Fruit fly (Drosophila melanogaster) whole organism, embryonic: Measurements from ENCODE around the gene Prosbeta6.

Experiments used
- CG10147 ChIP-seq: fragments of 200-800 bp; sonication (Bioruptor generic); optimal IDR thresholded peaks from 2 replicates; lab custom pipeline; 2019; ENCODE audit warnings: missing biosample characterization, mild to moderate bottlenecking, missing genetic modification characterization, moderate library complexity
- CG10565 ChIP-seq: fragments of 200-800 bp; sonication (Bioruptor generic); optimal IDR thresholded peaks from 3 replicates; lab custom pipeline; 2016; ENCODE audit warnings: missing biosample characterization, mild to moderate bottlenecking, missing genetic modification characterization
- CG11560 ChIP-seq: fragments of 200-800 bp; sonication (Bioruptor generic); IDR thresholded peaks from 3 replicates; pipeline ENCODE4 v1.3.6; 2022; ENCODE audit warnings: missing biosample characterization, missing genetic modification characterization
- CG12155 ChIP-seq: fragments of 200-800 bp; sonication (Bioruptor generic); optimal IDR thresholded peaks from 3 replicates; lab custom pipeline; 2016; ENCODE audit warnings: missing biosample characterization, missing genetic modification characterization
- CG12744 ChIP-seq: fragments of 200-800 bp; sonication (Bioruptor generic); optimal IDR thresholded peaks from 2 replicates; lab custom pipeline; 2016; ENCODE audit warnings: missing biosample characterization, missing genetic modification characterization
- CG13775 ChIP-seq: fragments of 200-800 bp; sonication (Bioruptor generic); optimal IDR thresholded peaks from 3 replicates; lab custom pipeline; 2017; ENCODE audit warnings: missing biosample characterization, mild to moderate bottlenecking, missing genetic modification characterization
- CG15601 ChIP-seq: fragments of 200-800 bp; sonication (Bioruptor generic); optimal IDR thresholded peaks from 3 replicates; lab custom pipeline; 2019; ENCODE audit warnings: missing biosample characterization, mild to moderate bottlenecking, missing genetic modification characterization, moderate library complexity
- CG17186 ChIP-seq: fragments of 200-800 bp; sonication (Bioruptor generic); optimal IDR thresholded peaks from 3 replicates; lab custom pipeline; 2017; ENCODE audit warnings: missing biosample characterization, missing genetic modification reagents, missing genetic modification characterization
- CG17361 ChIP-seq: fragments of 200-800 bp; sonication (Bioruptor generic); IDR thresholded peaks from 3 replicates; pipeline ENCODE4 v1.3.6; 2022; ENCODE audit warnings: missing biosample characterization, missing genetic modification characterization
- CG1832 ChIP-seq: fragments of 200-800 bp; sonication (Bioruptor generic); optimal IDR thresholded peaks from 2 replicates; lab custom pipeline; 2017; ENCODE audit warnings: missing biosample characterization, mild to moderate bottlenecking, missing genetic modification characterization, inconsistent platforms
- CG2116 ChIP-seq: fragments of 200-800 bp; sonication (Bioruptor generic); optimal IDR thresholded peaks from 3 replicates; lab custom pipeline; 2018; ENCODE audit warnings: missing biosample characterization, mild to moderate bottlenecking, missing genetic modification characterization
- CG2199 ChIP-seq: fragments of 200-800 bp; sonication (Bioruptor generic); IDR thresholded peaks from 3 replicates; pipeline ENCODE4 v1.3.6; 2022; ENCODE audit warnings: missing biosample characterization, missing genetic modification characterization
- CG30020 ChIP-seq: fragments of 200-800 bp; optimal IDR thresholded peaks from 2 replicates; lab custom pipeline; 2019; ENCODE audit warnings: missing biosample characterization, mild to moderate bottlenecking, missing genetic modification characterization, moderate library complexity
- CG31441 ChIP-seq: fragments of 200-800 bp; sonication (Bioruptor generic); IDR thresholded peaks from 2 replicates; pipeline ENCODE4 v1.3.6; 2022; ENCODE audit warnings: missing biosample characterization, missing genetic modification characterization
- CG3163 ChIP-seq: fragments of 200-800 bp; sonication (Bioruptor generic); optimal IDR thresholded peaks from 3 replicates; lab custom pipeline; 2016; ENCODE audit warnings: missing biosample characterization, missing genetic modification characterization
- CG4617 ChIP-seq: fragments of 200-800 bp; sonication (Bioruptor generic); optimal IDR thresholded peaks from 3 replicates; lab custom pipeline; 2016; ENCODE audit warnings: missing biosample characterization, missing genetic modification characterization, borderline replicate concordance
- CG9932 ChIP-seq: fragments of 200-800 bp; sonication (Bioruptor generic); IDR thresholded peaks from 2 replicates; pipeline ENCODE4 v1.3.6; 2022; ENCODE audit warnings: missing biosample characterization, missing genetic modification characterization
- E2f2 ChIP-seq: fragments of 200-800 bp; sonication (Bioruptor generic); IDR thresholded peaks from 2 replicates; pipeline ENCODE4 v1.3.6; 2022; ENCODE audit warnings: missing biosample characterization, missing genetic modification characterization
- H2.0 ChIP-seq: fragments of 200-800 bp; sonication (Bioruptor generic); IDR thresholded peaks from 2 replicates; pipeline ENCODE4 v1.3.6; 2022; ENCODE audit warnings: missing biosample characterization, missing genetic modification characterization
- HLH4C ChIP-seq: fragments of 200-800 bp; sonication (Bioruptor generic); IDR thresholded peaks from 3 replicates; pipeline ENCODE4 v1.3.6; 2022; ENCODE audit warnings: missing biosample characterization, missing genetic modification characterization; ENCODE audit not compliant: partially characterized antibody
- HLHmδ ChIP-seq: fragments of 200-800 bp; sonication (Bioruptor generic); optimal IDR thresholded peaks from 2 replicates; lab custom pipeline; 2018; ENCODE audit warnings: missing biosample characterization, mild to moderate bottlenecking, missing genetic modification characterization, moderate library complexity
- HmgZ ChIP-seq: fragments of 200-800 bp; sonication (Bioruptor generic); optimal IDR thresholded peaks from 2 replicates; lab custom pipeline; 2018; ENCODE audit warnings: missing biosample characterization, mild to moderate bottlenecking, missing genetic modification characterization
- Hr39 ChIP-seq: fragments of >200 bp; optimal IDR thresholded peaks from 2 replicates; lab custom pipeline; 2017
- Lhr ChIP-seq: fragments of 200-800 bp; sonication (Bioruptor generic); optimal IDR thresholded peaks from 3 replicates; lab custom pipeline; 2017; ENCODE audit warnings: mild to moderate bottlenecking, missing biosample characterization, missing genetic modification reagents, missing genetic modification characterization
- Myb ChIP-seq: fragments of 200-800 bp; sonication (Bioruptor generic); optimal IDR thresholded peaks from 2 replicates; lab custom pipeline; 2016; ENCODE audit warnings: missing biosample characterization, missing genetic modification characterization
- Opbp ChIP-seq: fragments of 200-800 bp; sonication (Bioruptor generic); IDR thresholded peaks from 3 replicates; pipeline ENCODE4 v1.3.6; 2022; ENCODE audit warnings: missing biosample characterization, missing genetic modification characterization; ENCODE audit not compliant: partially characterized antibody
- Scr ChIP-seq: fragments of 200-800 bp; sonication (Bioruptor generic); IDR thresholded peaks from 2 replicates; pipeline ENCODE4 v1.3.6; 2022; ENCODE audit warnings: missing biosample characterization, missing genetic modification characterization; ENCODE audit not compliant: partially characterized antibody
- Spps ChIP-seq: fragments of 200-800 bp; sonication (Bioruptor generic); optimal IDR thresholded peaks from 2 replicates; lab custom pipeline; 2018; ENCODE audit warnings: missing biosample characterization, mild to moderate bottlenecking, missing genetic modification characterization
- az2 ChIP-seq: fragments of 200-800 bp; sonication (Bioruptor generic); optimal IDR thresholded peaks from 3 replicates; lab custom pipeline; 2016; ENCODE audit warnings: missing biosample characterization, missing genetic modification characterization
- bbx ChIP-seq: fragments of 200-800 bp; sonication (Bioruptor generic); IDR thresholded peaks from 2 replicates; pipeline ENCODE4 v1.3.6; 2022; ENCODE audit warnings: missing biosample characterization, missing genetic modification characterization; ENCODE audit not compliant: partially characterized antibody
- bigmax ChIP-seq: fragments of 200-800 bp; sonication (Bioruptor generic); optimal IDR thresholded peaks from 2 replicates; lab custom pipeline; 2018; ENCODE audit warnings: missing biosample characterization, mild to moderate bottlenecking, missing genetic modification characterization
- chinmo ChIP-seq: fragments of 200-800 bp; sonication (Bioruptor generic); IDR thresholded peaks from 4 replicates; pipeline ENCODE4 v1.3.6; 2022; ENCODE audit warnings: missing biosample characterization, missing genetic modification characterization; ENCODE audit not compliant: partially characterized antibody
- chm ChIP-seq: fragments of 200-800 bp; sonication (Bioruptor generic); IDR thresholded peaks from 2 replicates; pipeline ENCODE4 v1.3.6; 2022; ENCODE audit warnings: missing biosample characterization, missing genetic modification characterization
- emc ChIP-seq: fragments of 200-800 bp; sonication (Bioruptor generic); optimal IDR thresholded peaks from 2 replicates; lab custom pipeline; 2016; ENCODE audit warnings: missing biosample characterization, missing genetic modification characterization
- fu2 ChIP-seq: fragments of 200-800 bp; sonication (Bioruptor generic); optimal IDR thresholded peaks from 2 replicates; lab custom pipeline; 2016; ENCODE audit warnings: missing biosample characterization, missing genetic modification characterization
- jigr1 ChIP-seq: fragments of 200-800 bp; sonication (Bioruptor generic); IDR thresholded peaks from 3 replicates; pipeline ENCODE4 v1.3.6; 2022; ENCODE audit warnings: missing biosample characterization, missing genetic modification characterization
- knrl ChIP-seq: fragments of 200-800 bp; sonication (Bioruptor generic); IDR thresholded peaks from 3 replicates; pipeline ENCODE4 v1.3.6; 2022; ENCODE audit warnings: missing biosample characterization, missing genetic modification characterization; ENCODE audit not compliant: partially characterized antibody
- nmo ChIP-seq: fragments of 200-800 bp; sonication (Bioruptor generic); optimal IDR thresholded peaks from 2 replicates; lab custom pipeline; 2018; ENCODE audit warnings: missing biosample characterization, mild to moderate bottlenecking, missing genetic modification characterization, moderate library complexity
- org-1 ChIP-seq: fragments of 200-800 bp; sonication (Bioruptor generic); optimal IDR thresholded peaks from 2 replicates; lab custom pipeline; 2017; ENCODE audit warnings: missing biosample characterization, missing genetic modification characterization
- p53 ChIP-seq: fragments of 200-800 bp; sonication (Bioruptor generic); optimal IDR thresholded peaks from 2 replicates; lab custom pipeline; 2016; ENCODE audit warnings: missing biosample characterization, missing genetic modification characterization
- pho ChIP-seq: fragments of 200-800 bp; sonication (Bioruptor generic); optimal IDR thresholded peaks from 2 replicates; lab custom pipeline; 2016; ENCODE audit warnings: missing biosample characterization, missing genetic modification characterization
- phol ChIP-seq: fragments of 200-800 bp; sonication (Bioruptor generic); optimal IDR thresholded peaks from 3 replicates; lab custom pipeline; 2018; ENCODE audit warnings: missing biosample characterization, mild to moderate bottlenecking, missing genetic modification characterization, moderate library complexity
- pros ChIP-seq: fragments of 200-800 bp; sonication (Bioruptor generic); optimal IDR thresholded peaks from 3 replicates; lab custom pipeline; 2019; ENCODE audit warnings: missing biosample characterization, mild to moderate bottlenecking, missing genetic modification characterization, moderate library complexity
- schlank ChIP-seq: fragments of 200-800 bp; sonication (Bioruptor generic); optimal IDR thresholded peaks from 2 replicates; lab custom pipeline; 2018; ENCODE audit warnings: missing biosample characterization, mild to moderate bottlenecking, missing genetic modification characterization
- sob ChIP-seq: fragments of 200-800 bp; sonication (Bioruptor generic); IDR thresholded peaks from 2 replicates; pipeline ENCODE4 v1.3.6; 2022; ENCODE audit warnings: missing biosample characterization, missing genetic modification characterization
- stc ChIP-seq: fragments of 200-800 bp; sonication (Bioruptor generic); IDR thresholded peaks from 2 replicates; pipeline ENCODE4 v1.3.6; 2022; ENCODE audit warnings: missing biosample characterization, missing genetic modification characterization
- twi ChIP-seq: fragments of 200-800 bp; optimal IDR thresholded peaks from 2 replicates; lab custom pipeline; 2019; ENCODE audit warnings: missing biosample characterization, mild to moderate bottlenecking, missing genetic modification characterization, moderate library complexity
- wek ChIP-seq: fragments of 200-800 bp; sonication (Bioruptor generic); optimal IDR thresholded peaks from 3 replicates; lab custom pipeline; 2018; ENCODE audit warnings: missing biosample characterization, mild to moderate bottlenecking, missing genetic modification characterization, moderate library complexity
- z ChIP-seq: fragments of 200-800 bp; sonication (Bioruptor generic); IDR thresholded peaks from 3 replicates; pipeline ENCODE4 v1.3.6; 2022; ENCODE audit warnings: missing biosample characterization, missing genetic modification characterization
- zfh1 ChIP-seq: fragments of 200-800 bp; sonication (Bioruptor generic); IDR thresholded peaks from 3 replicates; pipeline ENCODE4 v1.3.6; 2022; ENCODE audit warnings: missing biosample characterization, missing genetic modification characterization

The Prosbeta6 gene

dm6 chr3L:16594922-16595518 is 15.2 kb downstream of the Prosbeta6 start, which contains the start of the genes spd-2 and Apl (continued):
- TF ChIP-seq CG12155 (peak; percentile 11), CG9932 (GFP tag; lab: Robert Waterston, UW) (no peak), bbx (GFP tag; lab: Robert Waterston, UW) (0 out of 2 replicates have a peak, but pooled peaks have one; percentile 39), E2f2 (GFP tag; lab: Robert Waterston, UW) (peak; percentile 75), CG4617 (GFP tag; lab: Kevin White, UChicago) (peak; percentile 4), knrl (peak; percentile 59), CG3163 (GFP tag; lab: Kevin White, UChicago) (no peak), phol (tag; lab: Kevin White, UChicago) (peak; percentile 90), H2.0 (GFP tag; lab: Robert Waterston, UW) (no peak), HLHmδ (no peak), HLH4C (GFP tag; lab: Robert Waterston, UW) (peak; percentile 79), wek (GFP tag; lab: Kevin White, UChicago) (no peak), schlank (tag; lab: Kevin White, UChicago) (no peak), CG2199 (no peak), CG11560 (tag; lab: Robert Waterston, UW) (no peak), CG17361 (GFP tag; lab: Robert Waterston, UW) (0 out of 3 replicates have a peak, but pooled peaks have one; percentile 17), Hr39 (lab: Kevin White, UChicago) (no peak), Lhr (GFP tag; lab: Kevin White, UChicago) (peak; percentile 12), HmgZ (peak; percentile 29), CG17186 (GFP tag; lab: Kevin White, UChicago) (peak; percentile 30), CG15601 (tag; lab: Kevin White, UChicago) (peak; percentile 2), stc (GFP tag; lab: Robert Waterston, UW) (no peak)
- TF ChIP-seq, all 482 proteins: peak for 49

dm6 chr3L:16590860-16591259 is 19.4 kb downstream of the Prosbeta6 start, which contains the start of gene tra:
tra (minus strand) TSS chr3L:16591050.
- TF ChIP-seq sob (GFP tag; lab: Robert Waterston, UW) (no peak), p53 (GFP tag; lab: Kevin White, UChicago) (no peak), Scr (peak; percentile 70), z (GFP tag; lab: Robert Waterston, UW) (no peak), CG2116 (GFP tag; lab: Kevin White, UChicago) (peak; percentile 60), CG1832 (GFP tag; lab: Kevin White, UChicago) (no peak), org-1 (GFP tag; lab: Kevin White, UChicago) (no peak), Myb (peak; percentile 96), az2 (GFP tag; lab: Kevin White, UChicago) (no peak), twi (no peak), Opbp (GFP tag; lab: Robert Waterston, UW) (peak; percentile 83), fu2 (GFP tag; lab: Kevin White, UChicago) (no peak), CG10147 (GFP tag; lab: Kevin White, UChicago) (no peak), CG10565 (no peak), chinmo (peak; percentile 88; the same call in 2 of the 4 replicates), bigmax (GFP tag; lab: Kevin White, UChicago) (no peak), pros (no peak), CG31441 (GFP tag; lab: Robert Waterston, UW) (no peak), emc (GFP tag; lab: Kevin White, UChicago) (no peak), CG12744 (GFP tag; lab: Kevin White, UChicago) (no peak), CG15601 (tag; lab: Kevin White, UChicago) (no peak), pho (GFP tag; lab: Kevin White, UChicago) (no peak), CG30020 (tag; lab: Kevin White, UChicago) (peak; percentile 7), nmo (GFP tag; lab: Kevin White, UChicago) (peak; percentile 12), zfh1 (GFP tag; lab: Robert Waterston, UW) (no peak), Spps (tag; lab: Kevin White, UChicago) (no peak), chm (GFP tag; lab: Robert Waterston, UW) (no peak), jigr1 (GFP tag; lab: Robert Waterston, UW) (no peak), CG13775 (no peak)
